Fruit fly (Drosophila melanogaster): Measurements from ENCODE around the gene heca.

Gene heca

dm6 chr3R:30265420-30265819, 12.3 kb upstream of the heca start (continued):
- TF ChIP-seq nerfin-1 (tag; optimal IDR thresholded peaks at IDR 0.05): peak; percentile 17
- no peak for TF ChIP-seq gcm2 (GFP tag; optimal IDR thresholded peaks at IDR 0.05)
- TF ChIP-seq CG3407 (GFP tag; optimal IDR thresholded peaks at IDR 0.05): peak; percentile 55
- TF ChIP-seq CG1529 (GFP tag; optimal IDR thresholded peaks at IDR 0.05): peak; percentile 38
- TF ChIP-seq Poxn (GFP tag; IDR thresholded peaks at IDR 0.05): no peak
- no peak for TF ChIP-seq lov (optimal IDR thresholded peaks at IDR 0.05)
- TF ChIP-seq lov (GFP tag; IDR thresholded peaks at IDR 0.05): peak; percentile 81; the same call in 2 of the 3 replicates
- no peak for TF ChIP-seq p53 (GFP tag; optimal IDR thresholded peaks at IDR 0.05)
- peak; percentile 42; the same call in 1 of the 3 replicates for TF ChIP-seq CG11560 (tag; IDR thresholded peaks at IDR 0.05)
- TF ChIP-seq CG9727 (GFP tag; optimal IDR thresholded peaks at IDR 0.05): peak; percentile 20
- TF ChIP-seq Lim3 (GFP tag; IDR thresholded peaks at IDR 0.05): no peak
- TF ChIP-seq zf30C (GFP tag; optimal IDR thresholded peaks at IDR 0.05): no peak
- TF ChIP-seq CG10321 (GFP tag; IDR thresholded peaks at IDR 0.05): no peak
- no peak for TF ChIP-seq CG31224 (GFP tag; IDR thresholded peaks at IDR 0.05)
- TF ChIP-seq kay (GFP tag; optimal IDR thresholded peaks at IDR 0.05): no peak
- peak; percentile 50 for TF ChIP-seq CG2202 (tag; optimal IDR thresholded peaks at IDR 0.05)
- peak; percentile 93 for TF ChIP-seq sens (GFP tag)
- peak; percentile 98 for TF ChIP-seq Drgx (GFP tag; IDR thresholded peaks at IDR 0.05)
- no peak for TF ChIP-seq CG12236 (GFP tag; optimal IDR thresholded peaks at IDR 0.05)
- no peak for TF ChIP-seq mld (GFP tag; IDR thresholded peaks at IDR 0.05; ENCODE audit: partially characterized antibody)
- peak; percentile 74 for TF ChIP-seq Xrp1 (GFP tag; IDR thresholded peaks at IDR 0.05)
- TF ChIP-seq CG4360 (GFP tag; IDR thresholded peaks at IDR 0.05): peak; percentile 40; the same call in 1 of the 2 replicates
- TF ChIP-seq cwo (GFP tag; optimal IDR thresholded peaks at IDR 0.05): peak; percentile 3
- TF ChIP-seq CG4282 (GFP tag; optimal IDR thresholded peaks at IDR 0.05): no peak
- no peak for TF ChIP-seq cg (GFP tag; optimal IDR thresholded peaks at IDR 0.05)
- no peak for TF ChIP-seq Trl (optimal IDR thresholded peaks at IDR 0.05)
- TF ChIP-seq Trl (GFP tag; optimal IDR thresholded peaks at IDR 0.05): no peak
- no peak for TF ChIP-seq TFAM (GFP tag; optimal IDR thresholded peaks at IDR 0.05)
- no peak for TF ChIP-seq CG8281 (tag; optimal IDR thresholded peaks at IDR 0.05)
- TF ChIP-seq row (GFP tag; IDR thresholded peaks at IDR 0.05): peak; percentile 72
- TF ChIP-seq salm (tag; optimal IDR thresholded peaks at IDR 0.05): no peak
- peak; percentile 7 for TF ChIP-seq Sox100B (GFP tag; optimal IDR thresholded peaks at IDR 0.05)
- TF ChIP-seq CG31441 (GFP tag; IDR thresholded peaks at IDR 0.05): peak; percentile 60
- TF ChIP-seq Side (GFP tag; optimal IDR thresholded peaks at IDR 0.05): no peak
- TF ChIP-seq ase (GFP tag; IDR thresholded peaks at IDR 0.05): peak; percentile 67; the same call in 2 of the 3 replicates
- no peak for TF ChIP-seq Deaf1 (tag; optimal IDR thresholded peaks at IDR 0.05)
- no peak for TF ChIP-seq unc-4 (GFP tag; IDR thresholded peaks at IDR 0.05; ENCODE audit: partially characterized antibody)
- peak; percentile 73 for TF ChIP-seq gt (GFP tag; IDR thresholded peaks at IDR 0.05)
- peak; percentile 52 for TF ChIP-seq CG15269 (tag; optimal IDR thresholded peaks at IDR 0.05)
- 0 out of 3 replicates have a peak, but pooled peaks have one; percentile 45 for TF ChIP-seq CG2199 (GFP tag; IDR thresholded peaks at IDR 0.05)
- TF ChIP-seq Dad (GFP tag; optimal IDR thresholded peaks at IDR 0.05): no peak
- peak; percentile 88 for TF ChIP-seq grau (tag; optimal IDR thresholded peaks at IDR 0.05)
- peak in 1 of 2 experiments; percentile 50 for TF ChIP-seq chif (GFP tag; optimal IDR thresholded peaks at IDR 0.05)
- TF ChIP-seq CG12071 (GFP tag; optimal IDR thresholded peaks at IDR 0.05): no peak
- TF ChIP-seq klu (GFP tag; IDR thresholded peaks at IDR 0.05): no peak
- no peak for TF ChIP-seq CG10543 (GFP tag; optimal IDR thresholded peaks at IDR 0.05)
- TF ChIP-seq Adf1 (GFP tag; IDR thresholded peaks at IDR 0.05): no peak
- TF ChIP-seq ems (GFP tag; optimal IDR thresholded peaks at IDR 0.05): no peak
- TF ChIP-seq CG13424 (tag; optimal IDR thresholded peaks at IDR 0.05): peak; percentile 67
- peak; percentile 3 for TF ChIP-seq Lhr (GFP tag; optimal IDR thresholded peaks at IDR 0.05)
- peak; percentile 76 for TF ChIP-seq CG32772 (GFP tag; IDR thresholded peaks at IDR 0.05)
- no peak for TF ChIP-seq hth (optimal IDR thresholded peaks at IDR 0.05)
- TF ChIP-seq Fer3 (tag; optimal IDR thresholded peaks at IDR 0.05): peak; percentile 10
